Fruit fly (Drosophila melanogaster) whole organism, embryonic: ENCODE results near the gene CG9550.
A peak's percentile ranks its signal among the peaks of the same experiment; 100 is the strongest.

ENCODE experiments used
- Adf1 ChIP-seq: fragments of 200-800 bp; sonication (Bioruptor generic); IDR thresholded peaks from 2 replicates; pipeline ENCODE4 v1.3.6; 2022; ENCODE audit warnings: missing biosample characterization, missing genetic modification characterization
- Bgb ChIP-seq: fragments of 200-800 bp; sonication (Bioruptor generic); IDR thresholded peaks from 2 replicates; pipeline ENCODE4 v1.3.6; 2022; ENCODE audit warnings: missing biosample characterization, missing genetic modification characterization; ENCODE audit not compliant: partially characterized antibody
- CG10979 ChIP-seq: fragments of 200-800 bp; sonication (Bioruptor generic); optimal IDR thresholded peaks from 2 replicates; lab custom pipeline; 2018; ENCODE audit warnings: missing biosample characterization, mild to moderate bottlenecking, missing genetic modification characterization, moderate library complexity
- CG12299 ChIP-seq: fragments of 200-800 bp; sonication (Bioruptor generic); optimal IDR thresholded peaks from 2 replicates; lab custom pipeline; 2018; ENCODE audit warnings: missing biosample characterization, mild to moderate bottlenecking, missing genetic modification characterization
- CG12391 ChIP-seq: fragments of 200-800 bp; sonication (Bioruptor generic); optimal IDR thresholded peaks from 3 replicates; lab custom pipeline; 2018; ENCODE audit warnings: missing biosample characterization, mild to moderate bottlenecking, missing genetic modification characterization, moderate library complexity
- CG14050 ChIP-seq: fragments of 200-800 bp; sonication (Bioruptor generic); IDR thresholded peaks from 3 replicates; pipeline ENCODE4 v1.3.6; 2022; ENCODE audit warnings: missing biosample characterization, missing genetic modification characterization
- CG16815 ChIP-seq: fragments of 200-800 bp; sonication (Bioruptor generic); optimal IDR thresholded peaks from 3 replicates; lab custom pipeline; 2017; ENCODE audit warnings: missing biosample characterization, mild to moderate bottlenecking, missing genetic modification characterization
- CG17361 ChIP-seq: fragments of 200-800 bp; sonication (Bioruptor generic); IDR thresholded peaks from 3 replicates; pipeline ENCODE4 v1.3.6; 2022; ENCODE audit warnings: missing biosample characterization, missing genetic modification characterization
- CG18011 ChIP-seq: fragments of 200-800 bp; sonication (Bioruptor generic); optimal IDR thresholded peaks from 2 replicates; lab custom pipeline; 2017; ENCODE audit warnings: missing biosample characterization, missing genetic modification characterization, mild to moderate bottlenecking, moderate library complexity, missing genotype
- CG2129 ChIP-seq: fragments of 200-800 bp; sonication (Bioruptor generic); IDR thresholded peaks from 2 replicates; pipeline ENCODE4 v1.3.6; 2022; ENCODE audit warnings: missing biosample characterization, missing genetic modification characterization; ENCODE audit not compliant: partially characterized antibody
- CG31224 ChIP-seq: fragments of 200-800 bp; sonication (Bioruptor generic); IDR thresholded peaks from 2 replicates; pipeline ENCODE4 v1.3.6; 2022; ENCODE audit warnings: missing biosample characterization, missing genetic modification characterization
- CG31388 ChIP-seq: fragments of 200-800 bp; sonication (Bioruptor generic); optimal IDR thresholded peaks from 2 replicates; lab custom pipeline; 2016; ENCODE audit warnings: missing biosample characterization, missing genetic modification characterization
- CG32767 ChIP-seq: fragments of 200-800 bp; sonication (Bioruptor generic); IDR thresholded peaks from 2 replicates; pipeline ENCODE4 v1.3.6; 2022; ENCODE audit warnings: missing biosample characterization, missing genetic modification characterization
- CG32772 ChIP-seq: fragments of 200-800 bp; sonication (Bioruptor generic); IDR thresholded peaks from 2 replicates; pipeline ENCODE4 v1.3.6; 2022; ENCODE audit warnings: missing biosample characterization, missing genetic modification characterization
- CG3407 ChIP-seq: fragments of 200-800 bp; sonication (Bioruptor generic); optimal IDR thresholded peaks from 2 replicates; lab custom pipeline; 2018; ENCODE audit warnings: missing biosample characterization, mild to moderate bottlenecking, missing genetic modification characterization
- CG34422 ChIP-seq: fragments of 200-800 bp; sonication (Bioruptor generic); IDR thresholded peaks from 3 replicates; pipeline ENCODE4 v1.3.6; 2022; ENCODE audit warnings: missing biosample characterization, missing genetic modification characterization
- CG42726 ChIP-seq: fragments of 200-800 bp; sonication (Bioruptor generic); IDR thresholded peaks from 2 replicates; pipeline ENCODE4 v1.3.6; 2022; ENCODE audit warnings: missing biosample characterization, missing genetic modification characterization; ENCODE audit not compliant: partially characterized antibody
- CG5245 ChIP-seq: fragments of 200-800 bp; sonication (Bioruptor generic); optimal IDR thresholded peaks from 3 replicates; lab custom pipeline; 2016; ENCODE audit warnings: missing biosample characterization, missing genetic modification characterization
- CG7745 ChIP-seq: fragments of 200-800 bp; sonication (Bioruptor generic); optimal IDR thresholded peaks from 2 replicates; lab custom pipeline; 2018; ENCODE audit warnings: missing biosample characterization, mild to moderate bottlenecking, missing genetic modification characterization, moderate library complexity
- CG9727 ChIP-seq: fragments of 200-800 bp; sonication (Bioruptor generic); optimal IDR thresholded peaks from 3 replicates; lab custom pipeline; 2017; ENCODE audit warnings: missing biosample characterization, mild to moderate bottlenecking, missing genetic modification characterization
- Deaf1 ChIP-seq: fragments of 200-800 bp; optimal IDR thresholded peaks from 3 replicates; lab custom pipeline; 2019; ENCODE audit warnings: missing biosample characterization, mild to moderate bottlenecking, missing genetic modification characterization, moderate library complexity
- Dll ChIP-seq: fragments of 200-800 bp; sonication (Bioruptor generic); IDR thresholded peaks from 4 replicates; pipeline ENCODE4 v1.3.6; 2022; ENCODE audit warnings: missing biosample characterization, missing genetic modification characterization; ENCODE audit not compliant: partially characterized antibody
- Hr51 ChIP-seq, 2 experiments: fragments of 200-800 bp; sonication (Bioruptor generic); optimal IDR thresholded peaks; 2 replicates in 1 of 2; 3 replicates in 1 of 2; lab custom pipeline; 2016 to 2018; ENCODE audit warnings: missing biosample characterization in 2 of 2, missing genetic modification characterization in 2 of 2, mild to moderate bottlenecking in 1 of 2, moderate library complexity in 1 of 2
- NfI ChIP-seq: fragments of 200-800 bp; sonication (Bioruptor generic); optimal IDR thresholded peaks from 3 replicates; lab custom pipeline; 2018; ENCODE audit warnings: missing biosample characterization, mild to moderate bottlenecking, missing genetic modification characterization, moderate library complexity
- Opbp ChIP-seq: fragments of 200-800 bp; sonication (Bioruptor generic); IDR thresholded peaks from 3 replicates; pipeline ENCODE4 v1.3.6; 2022; ENCODE audit warnings: missing biosample characterization, missing genetic modification characterization; ENCODE audit not compliant: partially characterized antibody
- Scr ChIP-seq: fragments of 200-800 bp; sonication (Bioruptor generic); IDR thresholded peaks from 2 replicates; pipeline ENCODE4 v1.3.6; 2022; ENCODE audit warnings: missing biosample characterization, missing genetic modification characterization; ENCODE audit not compliant: partially characterized antibody
- Stat92E ChIP-seq, 3 experiments: fragments of >200 bp in 2 of 3; fragments of 200-800 bp in 1 of 3; sonication (Bioruptor generic) in 1 of 3; optimal IDR thresholded peaks; 2 replicates each; lab custom pipeline; 2017 to 2019; ENCODE audit warnings: missing biosample characterization in 3 of 3, missing genetic modification characterization in 3 of 3, mild to moderate bottlenecking in 1 of 3, moderate library complexity in 1 of 3
- Xbp1 ChIP-seq: fragments of 200-800 bp; sonication (Bioruptor generic); optimal IDR thresholded peaks from 3 replicates; lab custom pipeline; 2016; ENCODE audit warnings: missing biosample characterization, mild to moderate bottlenecking, missing genetic modification characterization
- ase ChIP-seq: fragments of 200-800 bp; sonication (Bioruptor generic); IDR thresholded peaks from 3 replicates; pipeline ENCODE4 v1.3.6; 2022; ENCODE audit warnings: missing biosample characterization, missing genetic modification characterization
- ash1 ChIP-seq: fragments of 200-800 bp; sonication (Bioruptor generic); optimal IDR thresholded peaks from 2 replicates; lab custom pipeline; 2018; ENCODE audit warnings: missing biosample characterization, mild to moderate bottlenecking, missing genetic modification characterization
- ato ChIP-seq: fragments of 200-800 bp; sonication (Bioruptor generic); IDR thresholded peaks from 2 replicates; pipeline ENCODE4 v1.3.6; 2022; ENCODE audit warnings: missing biosample characterization, missing genetic modification characterization; ENCODE audit not compliant: partially characterized antibody
- cato ChIP-seq: fragments of 200-800 bp; sonication (Bioruptor generic); optimal IDR thresholded peaks from 2 replicates; lab custom pipeline; 2016; ENCODE audit warnings: missing biosample characterization, missing genetic modification characterization, borderline replicate concordance
- cg ChIP-seq: fragments of 200-800 bp; sonication (Bioruptor generic); optimal IDR thresholded peaks from 3 replicates; lab custom pipeline; 2019; ENCODE audit warnings: missing biosample characterization, mild to moderate bottlenecking, missing genetic modification characterization, moderate library complexity
- chinmo ChIP-seq: fragments of 200-800 bp; sonication (Bioruptor generic); IDR thresholded peaks from 4 replicates; pipeline ENCODE4 v1.3.6; 2022; ENCODE audit warnings: missing biosample characterization, missing genetic modification characterization; ENCODE audit not compliant: partially characterized antibody
- crol ChIP-seq: fragments of 200-800 bp; sonication (Bioruptor generic); IDR thresholded peaks from 2 replicates; pipeline ENCODE4 v1.3.6; 2022; ENCODE audit warnings: missing biosample characterization, missing genetic modification characterization
- crp ChIP-seq, 2 experiments: fragments of 200-800 bp; sonication (Bioruptor generic); optimal IDR thresholded peaks; 2 replicates in 1 of 2; 3 replicates in 1 of 2; lab custom pipeline; 2017; ENCODE audit warnings: missing biosample characterization in 2 of 2, missing genetic modification characterization in 2 of 2, mild to moderate bottlenecking in 1 of 2, moderate library complexity in 1 of 2
- gce ChIP-seq: fragments of 200-800 bp; sonication (Bioruptor generic); IDR thresholded peaks from 3 replicates; pipeline ENCODE4 v1.3.6; 2022; ENCODE audit warnings: missing biosample characterization, missing genetic modification characterization
- gcm ChIP-seq: fragments of 200-800 bp; sonication (Bioruptor generic); optimal IDR thresholded peaks from 2 replicates; lab custom pipeline; 2019; ENCODE audit warnings: missing biosample characterization, mild to moderate bottlenecking, missing genetic modification characterization, moderate library complexity
- lov ChIP-seq, 2 experiments: fragments of 200-800 bp in 1 of 2; fragments of >200 bp in 1 of 2; sonication (Bioruptor generic) in 1 of 2; IDR thresholded peaks in 1 of 2; optimal IDR thresholded peaks in 1 of 2; 2 replicates in 1 of 2; 3 replicates in 1 of 2; pipeline versions ENCODE4 v1.3.6 to Lab custom; 2017 to 2022; ENCODE audit warnings: missing biosample characterization in 1 of 2, missing genetic modification characterization in 1 of 2
- oc ChIP-seq: fragments of 200-800 bp; sonication (Bioruptor generic); optimal IDR thresholded peaks from 2 replicates; lab custom pipeline; 2018; ENCODE audit warnings: missing biosample characterization, mild to moderate bottlenecking, missing genetic modification characterization, moderate library complexity
- row ChIP-seq: fragments of 200-800 bp; sonication (Bioruptor generic); IDR thresholded peaks from 3 replicates; pipeline ENCODE4 v1.3.6; 2022; ENCODE audit warnings: missing biosample characterization, missing genetic modification characterization
- sens-2 ChIP-seq: fragments of 200-800 bp; sonication (Bioruptor generic); IDR thresholded peaks from 2 replicates; pipeline ENCODE4 v1.3.6; 2022; ENCODE audit warnings: missing biosample characterization, missing genetic modification characterization
- sqz ChIP-seq: fragments of 200-800 bp; sonication (Bioruptor generic); optimal IDR thresholded peaks from 3 replicates; lab custom pipeline; 2018; ENCODE audit warnings: missing biosample characterization, mild to moderate bottlenecking, missing genetic modification characterization
- ttk ChIP-seq: fragments of 200-800 bp; sonication (Bioruptor generic); IDR thresholded peaks from 2 replicates; pipeline ENCODE4 v2.1.2; 2022; ENCODE audit warnings: missing biosample characterization, missing genetic modification characterization
- vvl ChIP-seq: fragments of 200-800 bp; sonication (Bioruptor generic); IDR thresholded peaks from 2 replicates; pipeline ENCODE4 v1.3.6; 2022; ENCODE audit warnings: missing biosample characterization, missing genetic modification characterization
- z ChIP-seq: fragments of 200-800 bp; sonication (Bioruptor generic); IDR thresholded peaks from 3 replicates; pipeline ENCODE4 v1.3.6; 2022; ENCODE audit warnings: missing biosample characterization, missing genetic modification characterization

CG9550 gene

DNA sequence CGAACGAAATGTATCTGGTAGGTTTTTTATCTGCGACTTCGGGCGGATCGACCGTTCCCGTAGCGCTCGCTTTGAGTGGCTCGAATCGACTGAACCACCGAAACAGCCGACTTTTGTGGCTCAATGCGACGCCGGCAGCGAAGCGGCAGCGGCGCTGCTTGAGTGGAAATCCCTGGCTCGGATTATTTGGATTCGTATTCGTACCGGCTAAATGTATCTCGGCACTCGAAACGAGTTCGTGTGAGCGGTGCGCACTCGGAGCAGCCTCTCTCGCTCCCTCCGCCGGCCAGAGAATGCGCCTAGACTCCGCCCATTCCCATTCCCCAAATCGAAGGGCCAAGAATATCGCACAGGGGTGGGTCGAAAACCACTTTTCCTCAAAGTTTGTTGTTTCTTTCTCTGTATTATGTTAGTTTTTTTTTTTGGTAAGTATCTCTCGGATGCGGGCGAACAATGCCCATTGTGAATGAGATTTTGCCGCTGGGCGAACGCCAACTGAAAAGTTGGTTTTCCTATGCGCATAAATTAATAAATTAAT is 39.3 kb downstream of the CG9550 start (continued):
- TF ChIP-seq CG12299 (no peak), cg (GFP tag; lab: Kevin White, UChicago) (peak; percentile 26), sqz (GFP tag; lab: Kevin White, UChicago) (peak; percentile 84), gce (no peak), Adf1 (GFP tag; lab: Robert Waterston, UW) (peak; percentile 94), CG34422 (GFP tag; lab: Robert Waterston, UW) (peak; percentile 27; the same call in 1 of the 3 replicates), crp (GFP tag; optimal IDR thresholded peaks at IDR 0.05; lab: Kevin White, UChicago) (no peak), Bgb (GFP tag; lab: Robert Waterston, UW) (peak; percentile 70; the same call in 1 of the 2 replicates), Stat92E (GFP tag; optimal IDR thresholded peaks at IDR 0.05; lab: Kevin White, UChicago) (peak in 1 of 3 experiments; percentile 13), CG32772 (GFP tag; lab: Robert Waterston, UW) (peak; percentile 41; the same call in 1 of the 2 replicates), CG31224 (no peak), Scr (GFP tag; lab: Robert Waterston, UW) (peak; percentile 47; the same call in 1 of the 2 replicates), chinmo (GFP tag; lab: Robert Waterston, UW) (peak; percentile 82; the same call in 1 of the 4 replicates), vvl (GFP tag; lab: Robert Waterston, UW) (peak; percentile 66; the same call in 1 of the 2 replicates), Dll (GFP tag; lab: Robert Waterston, UW) (0 out of 4 replicates have a peak, but pooled peaks have one; percentile 28), ttk (peak; percentile 15; the same call in 1 of the 2 replicates), lov (optimal IDR thresholded peaks at IDR 0.05; lab: Kevin White, UChicago) (no peak), lov (GFP tag; IDR thresholded peaks at IDR 0.05; lab: Robert Waterston, UW) (0 out of 3 replicates have a peak, but pooled peaks have one; percentile 34), CG31388 (GFP tag; lab: Kevin White, UChicago) (no peak), Opbp (peak; percentile 73; the same call in 2 of the 3 replicates), CG32767 (GFP tag; lab: Robert Waterston, UW) (0 out of 2 replicates have a peak, but pooled peaks have one; percentile 31), Deaf1 (peak; percentile 97), z (GFP tag; lab: Robert Waterston, UW) (peak; percentile 100), ato (GFP tag; lab: Robert Waterston, UW) (peak; percentile 37; the same call in 1 of the 2 replicates), oc (peak; percentile 41), CG5245 (GFP tag; lab: Kevin White, UChicago) (no peak), ash1 (peak; percentile 8), CG7745 (tag; lab: Kevin White, UChicago) (no peak)

DNA sequence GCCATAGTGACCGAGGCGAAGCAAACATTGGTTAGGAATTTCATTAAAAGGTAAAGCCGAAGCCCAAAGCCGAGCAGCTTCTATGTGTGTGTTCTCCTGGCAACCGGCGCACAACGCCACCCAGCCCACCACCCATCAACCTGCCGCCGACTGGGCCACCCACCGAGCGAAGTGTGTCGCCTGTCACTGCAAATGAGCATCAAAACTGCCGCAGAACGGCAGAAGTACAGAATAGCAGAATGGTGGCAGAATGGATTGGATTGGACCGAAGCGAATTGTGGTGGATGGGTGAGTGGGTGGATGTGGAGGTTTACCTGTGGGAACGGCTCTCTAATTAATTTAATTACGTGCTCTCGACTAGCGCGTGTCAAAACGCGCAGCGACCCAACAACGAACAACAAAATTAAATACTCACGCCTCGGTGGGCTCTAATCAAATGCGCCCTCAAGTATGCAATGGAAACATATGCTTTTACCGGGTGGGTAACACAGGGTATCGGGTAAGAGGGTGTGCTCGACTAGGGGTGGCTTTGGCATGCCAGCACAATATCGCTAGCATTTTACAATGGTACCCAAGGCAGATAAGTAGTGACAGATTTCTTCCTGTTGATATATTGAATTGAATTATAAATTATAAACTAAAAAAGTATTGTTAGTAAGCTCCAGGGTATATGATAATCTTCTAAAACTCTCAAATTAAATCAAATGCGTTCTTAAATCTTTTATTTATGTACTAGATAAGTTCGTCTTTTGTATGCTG is 42.9 kb downstream of the CG9550 start:
- TF ChIP-seq CG18011 (GFP tag; lab: Kevin White, UChicago) = no peak
- no peak for TF ChIP-seq cato (GFP tag; lab: Kevin White, UChicago)
- no peak for TF ChIP-seq NfI
- TF ChIP-seq CG12391 (tag; lab: Kevin White, UChicago) = peak; percentile 51
- no peak for TF ChIP-seq CG42726 (GFP tag; lab: Robert Waterston, UW)
- no peak for TF ChIP-seq ase (GFP tag; lab: Robert Waterston, UW)
- TF ChIP-seq Xbp1 (GFP tag; lab: Kevin White, UChicago) = peak; percentile 3
- no peak for TF ChIP-seq CG14050
- TF ChIP-seq CG17361 (GFP tag; lab: Robert Waterston, UW) = peak; percentile 29; the same call in 1 of the 3 replicates
- TF ChIP-seq CG3407 (GFP tag; lab: Kevin White, UChicago) = peak; percentile 16
- peak; percentile 21 for TF ChIP-seq gcm
- no peak for TF ChIP-seq sens-2 (GFP tag; lab: Robert Waterston, UW)
- TF ChIP-seq CG9727 (GFP tag; lab: Kevin White, UChicago) = peak; percentile 0
- peak; percentile 52; the same call in 2 of the 3 replicates for TF ChIP-seq row (GFP tag; lab: Robert Waterston, UW)
- TF ChIP-seq CG10979 (tag; lab: Kevin White, UChicago) = peak; percentile 43
- no peak for TF ChIP-seq crol (GFP tag; lab: Robert Waterston, UW)
- peak in 1 of 2 experiments; percentile 10 for TF ChIP-seq Hr51 (GFP tag; optimal IDR thresholded peaks at IDR 0.05; lab: Kevin White, UChicago)
- TF ChIP-seq CG16815 (GFP tag; lab: Kevin White, UChicago) = peak; percentile 39
- TF ChIP-seq CG2129 (GFP tag; lab: Robert Waterston, UW) = no peak
